Worm (Caenorhabditis elegans) whole organism, late embryonic: Measurements from ENCODE around the gene ZK666.12.

Experiments
- ama-1 ChIP-seq: fragments of 150-350 bp; optimal IDR thresholded peaks from 2 replicates; lab custom pipeline; 2014
- ets-4 ChIP-seq: sonication (generic microtip); optimal IDR thresholded peaks from 2 replicates; lab custom pipeline; 2016; ENCODE audit warnings: missing genetic modification characterization, missing compliant biosample characterization
- hlh-8 ChIP-seq: sonication (generic microtip); optimal IDR thresholded peaks from 2 replicates; lab custom pipeline; 2016; ENCODE audit warnings: missing genotype, missing genetic modification characterization, missing compliant biosample characterization
- lim-6 ChIP-seq: sonication (generic microtip); optimal IDR thresholded peaks from 2 replicates; lab custom pipeline; 2016; ENCODE audit warnings: missing genetic modification characterization, missing compliant biosample characterization
- nhr-11 ChIP-seq: fragments of 150-350 bp; optimal IDR thresholded peaks from 2 replicates; lab custom pipeline; 2014; ENCODE audit warnings: missing biosample characterization, missing genetic modification characterization
- pat-9 ChIP-seq: fragments of 200-800 bp; sonication (Bioruptor generic); optimal IDR thresholded peaks from 2 replicates; lab custom pipeline; 2018; ENCODE audit warnings: mild to moderate bottlenecking, missing genetic modification characterization, moderate library complexity, missing compliant biosample characterization
- pha-4 ChIP-seq: fragments of 150-350 bp; optimal IDR thresholded peaks from 2 replicates; lab custom pipeline; 2018; ENCODE audit warnings: missing biosample characterization, missing genetic modification reagents, missing genetic modification characterization
- pqm-1 ChIP-seq: sonication (generic microtip); optimal IDR thresholded peaks from 2 replicates; lab custom pipeline; 2016; ENCODE audit warnings: missing genetic modification characterization, missing compliant biosample characterization
- unc-55 ChIP-seq: sonication (generic microtip); optimal IDR thresholded peaks from 2 replicates; lab custom pipeline; 2017; ENCODE audit warnings: missing biosample characterization, missing genetic modification reagents, missing genetic modification characterization
- unc-86 ChIP-seq: sonication (generic microtip); optimal IDR thresholded peaks from 2 replicates; lab custom pipeline; 2016; ENCODE audit warnings: missing genetic modification characterization, missing compliant biosample characterization

ce11 chrII:10480043-10480442 is 16.0 kb upstream of the ZK666.12 start:
- TF ChIP-seq nhr-11 (tag; lab: Kevin White, UChicago) = no peak
- TF ChIP-seq ets-4 (tag; lab: Kevin White, UChicago) = no peak
- TF ChIP-seq pqm-1 (tag; lab: Kevin White, UChicago) = no peak
- no peak for TF ChIP-seq lim-6 (tag; lab: Kevin White, UChicago)
- no peak for TF ChIP-seq unc-86 (tag; lab: Kevin White, UChicago)
- TF ChIP-seq hlh-8 (tag; lab: Kevin White, UChicago) = no peak
- no peak for TF ChIP-seq ama-1 (lab: Kevin White, UChicago)
- TF ChIP-seq pat-9 = no peak
- no peak for TF ChIP-seq pha-4
- no peak for TF ChIP-seq unc-55 (GFP tag; lab: Kevin White, UChicago)
